Worm (Caenorhabditis elegans) whole organism, L4 larva: Measurements from ENCODE around the gene ceh-91.
A peak's percentile ranks its signal among the peaks of the same experiment; 100 is the strongest.

Source experiments
- F37D6.2 ChIP-seq: sonication (generic microtip); optimal IDR thresholded peaks from 2 replicates; lab custom pipeline; 2016; ENCODE audit warnings: mild to moderate bottlenecking, missing genetic modification characterization, missing compliant biosample characterization
- F49E8.2 ChIP-seq: sonication (generic microtip); optimal IDR thresholded peaks from 2 replicates; lab custom pipeline; 2016; ENCODE audit warnings: missing compliant biosample characterization, mild to moderate bottlenecking, missing genetic modification characterization, borderline replicate concordance
- R02D3.7 ChIP-seq: fragments of 150-350 bp; sonication (generic microtip); optimal IDR thresholded peaks from 3 replicates; lab custom pipeline; 2014; ENCODE audit warnings: missing biosample characterization, missing genetic modification characterization
- T20F7.1 ChIP-seq: fragments of 200-800 bp; sonication (Bioruptor generic); optimal IDR thresholded peaks from 2 replicates; lab custom pipeline; 2018; ENCODE audit warnings: mild to moderate bottlenecking, missing genetic modification characterization, missing compliant biosample characterization
- T26A8.4 ChIP-seq: fragments of 200-800 bp; sonication (Bioruptor generic); IDR thresholded peaks from 2 replicates; pipeline ENCODE4 v1.3.6; 2022; ENCODE audit warnings: missing genetic modification characterization, missing compliant biosample characterization
- Y105C5A.15 ChIP-seq: fragments of 200-800 bp; sonication (Bioruptor generic); IDR thresholded peaks from 2 replicates; pipeline ENCODE4 v1.3.6; 2022; ENCODE audit warnings: missing genetic modification characterization, missing compliant biosample characterization
- ceh-62 ChIP-seq: sonication (generic microtip); optimal IDR thresholded peaks from 2 replicates; lab custom pipeline; 2017; ENCODE audit warnings: missing biosample characterization, missing genetic modification characterization
- ceh-82 ChIP-seq: sonication (generic microtip); optimal IDR thresholded peaks from 2 replicates; lab custom pipeline; 2017; ENCODE audit warnings: missing biosample characterization, missing genetic modification characterization
- ces-1 ChIP-seq: fragments of 150-350 bp; sonication (generic microtip); optimal IDR thresholded peaks from 4 replicates; lab custom pipeline; 2014; ENCODE audit warnings: missing biosample characterization, missing genetic modification reagents, missing genetic modification characterization
- ctbp-1 ChIP-seq: fragments of 200-800 bp; sonication (Bioruptor generic); IDR thresholded peaks from 2 replicates; pipeline ENCODE4 v1.3.6; 2022; ENCODE audit warnings: missing genetic modification reagents, missing genetic modification characterization, missing compliant biosample characterization
- daf-19 ChIP-seq: fragments of 200-800 bp; sonication (Bioruptor generic); conservative IDR thresholded peaks from 2 replicates; pipeline ENCODE4 v1.3.6; 2022; ENCODE audit warnings: missing genetic modification characterization, missing compliant biosample characterization
- dpl-1 ChIP-seq: fragments of 150-350 bp; optimal IDR thresholded peaks from 2 replicates; lab custom pipeline; 2014; ENCODE audit warnings: missing biosample characterization, missing genetic modification reagents, missing genetic modification characterization
- fos-1 ChIP-seq: fragments of 150-350 bp; optimal IDR thresholded peaks from 2 replicates; lab custom pipeline; 2014; ENCODE audit warnings: missing biosample characterization, missing genetic modification characterization
- hif-1 ChIP-seq, 2 experiments: sonication (generic microtip); optimal IDR thresholded peaks; 2 replicates each; lab custom pipeline; 2016 to 2017; ENCODE audit warnings: missing compliant biosample characterization in 2 of 2, missing genetic modification characterization in 2 of 2, missing genetic modification reagents in 2 of 2, missing genotype in 2 of 2, mild to moderate bottlenecking in 1 of 2
- hlh-11 ChIP-seq: fragments of 200-800 bp; sonication (Bioruptor generic); optimal IDR thresholded peaks from 2 replicates; lab custom pipeline; 2018; ENCODE audit warnings: mild to moderate bottlenecking, missing genetic modification characterization, missing compliant biosample characterization
- hmg-1.1 ChIP-seq: fragments of 200-800 bp; sonication (Bioruptor generic); IDR thresholded peaks from 2 replicates; pipeline ENCODE4 v1.3.6; 2022; ENCODE audit warnings: missing genetic modification reagents, missing genetic modification characterization, missing compliant biosample characterization
- jun-1 ChIP-seq: fragments of 150-350 bp; optimal IDR thresholded peaks from 2 replicates; lab custom pipeline; 2014; ENCODE audit warnings: missing biosample characterization, missing genetic modification reagents, missing genetic modification characterization
- lim-7 ChIP-seq: fragments of 200-800 bp; sonication (Bioruptor generic); IDR thresholded peaks from 2 replicates; pipeline ENCODE4 v1.3.6; 2022; ENCODE audit warnings: missing genetic modification characterization, missing compliant biosample characterization
- lin-13 ChIP-seq: fragments of 150-350 bp; optimal IDR thresholded peaks from 2 replicates; lab custom pipeline; 2014; ENCODE audit warnings: missing biosample characterization, missing genetic modification reagents, missing genetic modification characterization
- lin-15B ChIP-seq: fragments of 150-350 bp; sonication (generic microtip); optimal IDR thresholded peaks from 3 replicates; lab custom pipeline; 2014; ENCODE audit warnings: missing biosample characterization, missing genetic modification characterization
- lin-29 ChIP-seq: fragments of 200-800 bp; sonication (Bioruptor generic); IDR thresholded peaks from 2 replicates; pipeline ENCODE4 v1.3.6; 2022; ENCODE audit warnings: missing genetic modification reagents, missing genetic modification characterization, missing compliant biosample characterization
- lin-38 ChIP-seq: fragments of 200-800 bp; sonication (Bioruptor generic); IDR thresholded peaks from 2 replicates; pipeline ENCODE4 v1.3.6; 2022; ENCODE audit warnings: missing genetic modification reagents, missing genetic modification characterization, missing compliant biosample characterization
- lsy-2 ChIP-seq, 2 experiments: fragments of 150-350 bp in 1 of 2; sonication (generic microtip) in 1 of 2; optimal IDR thresholded peaks; 2 replicates each; lab custom pipeline; 2014 to 2017; ENCODE audit warnings: missing biosample characterization in 2 of 2, missing genetic modification characterization in 2 of 2
- madf-9 ChIP-seq: fragments of 200-800 bp; sonication (Bioruptor generic); conservative IDR thresholded peaks from 2 replicates; pipeline ENCODE4 v1.3.6; 2022; ENCODE audit warnings: missing genetic modification reagents, missing genetic modification characterization, missing compliant biosample characterization
- mdl-1 ChIP-seq, 2 experiments: fragments of 150-350 bp in 1 of 2; sonication (generic microtip) in 1 of 2; optimal IDR thresholded peaks; 2 replicates each; lab custom pipeline; 2014 to 2017; ENCODE audit warnings: missing biosample characterization in 2 of 2, missing genetic modification characterization in 2 of 2
- mdt-29 ChIP-seq: fragments of 200-800 bp; sonication (Bioruptor generic); IDR thresholded peaks from 2 replicates; pipeline ENCODE4 v1.3.6; 2022; ENCODE audit warnings: missing genetic modification reagents, missing genetic modification characterization, missing compliant biosample characterization
- mes-2 ChIP-seq: sonication (generic microtip); optimal IDR thresholded peaks from 2 replicates; lab custom pipeline; 2016; ENCODE audit warnings: missing genotype, mild to moderate bottlenecking, missing genetic modification characterization, missing compliant biosample characterization; ENCODE audit not compliant: poor library complexity, severe bottlenecking
- mxl-3 ChIP-seq: fragments of 200-800 bp; sonication (Bioruptor generic); optimal IDR thresholded peaks from 2 replicates; lab custom pipeline; 2018; ENCODE audit warnings: mild to moderate bottlenecking, missing genetic modification characterization, missing compliant biosample characterization
- nhr-10 ChIP-seq: fragments of 150-350 bp; optimal IDR thresholded peaks from 2 replicates; lab custom pipeline; 2014; ENCODE audit warnings: missing biosample characterization, missing genetic modification characterization
- nhr-11 ChIP-seq: fragments of 150-350 bp; optimal IDR thresholded peaks from 2 replicates; lab custom pipeline; 2014; ENCODE audit warnings: missing biosample characterization, missing genetic modification characterization
- nhr-111 ChIP-seq: fragments of 200-800 bp; sonication (Bioruptor generic); optimal IDR thresholded peaks from 2 replicates; lab custom pipeline; 2018; ENCODE audit warnings: mild to moderate bottlenecking, missing genetic modification characterization, missing compliant biosample characterization
- nhr-237 ChIP-seq: sonication (generic microtip); optimal IDR thresholded peaks from 2 replicates; lab custom pipeline; 2017; ENCODE audit warnings: missing biosample characterization, missing genetic modification characterization
- nhr-28 ChIP-seq: fragments of 150-350 bp; optimal IDR thresholded peaks from 2 replicates; lab custom pipeline; 2014; ENCODE audit warnings: missing biosample characterization, missing genetic modification characterization
- nhr-41 ChIP-seq: fragments of 200-800 bp; sonication (Bioruptor generic); IDR thresholded peaks from 2 replicates; pipeline ENCODE4 v1.3.6; 2022; ENCODE audit warnings: missing genetic modification reagents, missing genetic modification characterization, missing compliant biosample characterization
- nhr-76 ChIP-seq: fragments of 150-350 bp; optimal IDR thresholded peaks from 2 replicates; lab custom pipeline; 2014; ENCODE audit warnings: missing biosample characterization, missing genetic modification characterization
- nhr-77 ChIP-seq: fragments of 150-350 bp; optimal IDR thresholded peaks from 2 replicates; lab custom pipeline; 2014; ENCODE audit warnings: missing biosample characterization, missing genetic modification characterization
- php-3 ChIP-seq: fragments of 200-800 bp; sonication (Bioruptor generic); IDR thresholded peaks from 2 replicates; pipeline ENCODE4 v1.3.6; 2022; ENCODE audit warnings: missing genetic modification reagents, missing genetic modification characterization, missing compliant biosample characterization
- rbr-2 ChIP-seq: sonication (generic microtip); optimal IDR thresholded peaks from 2 replicates; lab custom pipeline; 2016; ENCODE audit warnings: missing genotype, missing genetic modification characterization, missing compliant biosample characterization
- snpc-1.2 ChIP-seq: fragments of 200-800 bp; sonication (Bioruptor generic); IDR thresholded peaks from 2 replicates; pipeline ENCODE4 v1.3.6; 2022; ENCODE audit warnings: missing genetic modification reagents, missing genetic modification characterization, missing compliant biosample characterization
- spr-1 ChIP-seq: sonication (generic microtip); optimal IDR thresholded peaks from 2 replicates; lab custom pipeline; 2016; ENCODE audit warnings: mild to moderate bottlenecking, missing genetic modification characterization, missing compliant biosample characterization
- tra-1 ChIP-seq: fragments of 200-800 bp; sonication (Bioruptor generic); IDR thresholded peaks from 2 replicates; pipeline ENCODE4 v1.3.6; 2022; ENCODE audit warnings: missing genetic modification reagents, missing genetic modification characterization, missing compliant biosample characterization
- unc-130 ChIP-seq: sonication (generic microtip); optimal IDR thresholded peaks from 2 replicates; lab custom pipeline; 2016; ENCODE audit warnings: missing genetic modification reagents, missing genetic modification characterization, missing compliant biosample characterization
- zag-1 ChIP-seq: fragments of 150-350 bp; optimal IDR thresholded peaks from 2 replicates; lab custom pipeline; 2014; ENCODE audit warnings: missing biosample characterization, missing genetic modification characterization
- zfp-3 ChIP-seq: fragments of 200-800 bp; sonication (Bioruptor generic); conservative IDR thresholded peaks from 2 replicates; pipeline ENCODE4 v1.3.6; 2022; ENCODE audit warnings: missing genetic modification reagents, missing genetic modification characterization, missing compliant biosample characterization

Gene ceh-91

ce11 chrIII:11580428-11580885 is 36.1 kb upstream of the ceh-91 start, which contains the start of gene Y66D12A.7:
Gene Y66D12A.7, minus strand, starts transcription at chrIII:11580478.
- peak; percentile 50 for TF ChIP-seq mes-2 (tag; lab: Kevin White, UChicago)
- TF ChIP-seq Y105C5A.15 (GFP tag; lab: Robert Waterston, UW), result no peak
- no peak for TF ChIP-seq mdl-1 (tag; optimal IDR thresholded peaks at IDR 0.05; lab: Kevin White, UChicago)
- no peak for TF ChIP-seq lin-13
- no peak for TF ChIP-seq nhr-10
- TF ChIP-seq dpl-1, result peak; percentile 79
- no peak for TF ChIP-seq ctbp-1 (GFP tag; lab: Robert Waterston, UW)
- no peak for TF ChIP-seq rbr-2 (tag; lab: Kevin White, UChicago)
- TF ChIP-seq nhr-41 (GFP tag; lab: Robert Waterston, UW), result no peak
- no peak for TF ChIP-seq jun-1 (tag; lab: Kevin White, UChicago)
- TF ChIP-seq hif-1 (tag; optimal IDR thresholded peaks at IDR 0.05; lab: Kevin White, UChicago), result no peak
- no peak for TF ChIP-seq zfp-3
- no peak for TF ChIP-seq R02D3.7 (tag; lab: Kevin White, UChicago)
- no peak for TF ChIP-seq T26A8.4 (GFP tag; lab: Robert Waterston, UW)
- no peak for TF ChIP-seq T20F7.1 (GFP tag; lab: Kevin White, UChicago)
- TF ChIP-seq lin-15B (tag; lab: Kevin White, UChicago), result no peak
- TF ChIP-seq mxl-3 (GFP tag; lab: Kevin White, UChicago), result no peak
- TF ChIP-seq nhr-237 (tag; lab: Kevin White, UChicago), result no peak
- peak; percentile 78 for TF ChIP-seq lin-38 (GFP tag; lab: Robert Waterston, UW)
- TF ChIP-seq hlh-11 (tag; lab: Kevin White, UChicago), result no peak
- no peak for TF ChIP-seq zag-1 (tag; lab: Kevin White, UChicago)
- no peak for TF ChIP-seq ceh-82 (tag; lab: Kevin White, UChicago)
- no peak for TF ChIP-seq fos-1 (tag; lab: Kevin White, UChicago)
- no peak for TF ChIP-seq tra-1 (GFP tag; lab: Robert Waterston, UW)
- TF ChIP-seq lsy-2 (tag; optimal IDR thresholded peaks at IDR 0.05; lab: Kevin White, UChicago), result peak in 1 of 2 experiments; percentile 48

DNA sequence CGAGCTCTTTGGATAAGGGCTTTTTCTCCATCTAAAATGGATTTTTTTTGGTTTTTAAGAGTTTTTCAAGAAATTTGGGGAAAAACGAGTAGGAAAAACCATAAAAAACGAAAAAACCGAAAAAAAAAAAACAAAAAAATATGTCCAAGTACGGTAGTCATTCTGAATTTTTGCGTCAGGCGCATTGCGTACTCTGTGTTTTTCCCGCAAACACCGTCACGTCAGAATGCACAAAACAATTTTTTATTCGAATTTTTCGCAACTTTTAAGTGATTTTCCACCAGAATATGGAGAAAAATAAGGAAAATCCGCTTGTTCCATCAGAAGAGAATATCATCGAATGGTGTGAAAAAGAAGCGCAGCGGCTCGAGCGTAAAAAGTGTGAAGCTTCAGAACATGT is 35.2 kb upstream of the ceh-91 start, which contains the start of the genes Y66D12A.6 and ceh-92:
Gene Y66D12A.6 (minus strand): TSS at position 31 of the 400 bp plus-strand sequence.
Gene ceh-92 (plus strand): TSS at position 229 of the 400 bp plus-strand sequence.
- peak; percentile 16 for TF ChIP-seq unc-130
- TF ChIP-seq lin-29 (GFP tag; lab: Robert Waterston, UW), result no peak
- no peak for TF ChIP-seq spr-1
- TF ChIP-seq ces-1 (GFP tag; lab: Kevin White, UChicago), result no peak
- TF ChIP-seq nhr-41 (GFP tag; lab: Robert Waterston, UW), result no peak
- TF ChIP-seq F49E8.2 (tag; lab: Kevin White, UChicago), result peak; percentile 10
- peak; percentile 49; the same call in 1 of the 2 replicates for TF ChIP-seq snpc-1.2
- no peak for TF ChIP-seq madf-9 (GFP tag; lab: Robert Waterston, UW)
- no peak for TF ChIP-seq daf-19 (GFP tag; lab: Robert Waterston, UW)
- no peak for TF ChIP-seq lim-7
- TF ChIP-seq lin-38 (GFP tag; lab: Robert Waterston, UW), result peak; percentile 57
- TF ChIP-seq hlh-11 (tag; lab: Kevin White, UChicago), result no peak
- TF ChIP-seq, all 104 proteins: peak for 4

DNA sequence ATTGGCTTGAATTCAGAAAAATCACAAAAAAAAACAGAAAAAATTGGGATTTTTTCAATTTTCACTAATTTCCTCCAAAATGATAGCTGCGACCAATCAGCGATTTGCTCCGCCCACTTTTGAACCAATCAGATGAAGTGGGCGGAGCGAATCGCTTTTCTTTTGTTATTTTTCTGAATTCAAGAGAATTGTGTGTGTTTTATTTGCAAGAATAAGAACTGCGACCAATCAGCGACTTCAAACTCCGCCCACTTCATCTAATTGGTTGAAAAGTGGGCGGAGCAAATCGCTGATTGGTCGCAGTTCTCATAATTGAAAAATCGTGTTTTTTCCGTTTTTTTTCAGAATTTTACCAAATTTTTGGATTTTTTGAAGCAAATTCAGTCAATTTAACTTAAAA is 34.0 kb upstream of the ceh-91 start:
- TF ChIP-seq ctbp-1 (GFP tag; lab: Robert Waterston, UW) (no peak), mdl-1 (tag; optimal IDR thresholded peaks at IDR 0.05; lab: Kevin White, UChicago) (no peak), mdt-29 (no peak), mes-2 (tag; lab: Kevin White, UChicago) (no peak), nhr-11 (tag; lab: Kevin White, UChicago) (no peak), hmg-1.1 (no peak), nhr-28 (tag; lab: Kevin White, UChicago) (no peak), php-3 (GFP tag; lab: Robert Waterston, UW) (no peak), ceh-62 (tag; lab: Kevin White, UChicago) (no peak), nhr-76 (tag; lab: Kevin White, UChicago) (no peak), tra-1 (GFP tag; lab: Robert Waterston, UW) (no peak), nhr-77 (tag; lab: Kevin White, UChicago) (no peak), F37D6.2 (no peak), F49E8.2 (tag; lab: Kevin White, UChicago) (no peak), nhr-111 (no peak), zag-1 (tag; lab: Kevin White, UChicago) (no peak)
